Fruit fly (Drosophila melanogaster) whole organism, embryonic: Measurements from ENCODE around the gene AANATL7.

Experiments used
- CG10979 ChIP-seq: fragments of 200-800 bp; sonication (Bioruptor generic); optimal IDR thresholded peaks from 2 replicates; lab custom pipeline; 2018; ENCODE audit warnings: missing biosample characterization, mild to moderate bottlenecking, missing genetic modification characterization, moderate library complexity
- CG1233 ChIP-seq: fragments of 200-800 bp; sonication (Bioruptor generic); optimal IDR thresholded peaks from 4 replicates; lab custom pipeline; 2018; ENCODE audit warnings: missing biosample characterization, mild to moderate bottlenecking, missing genetic modification characterization
- CG12659 ChIP-seq: fragments of 200-800 bp; sonication (Bioruptor generic); optimal IDR thresholded peaks from 3 replicates; lab custom pipeline; 2017; ENCODE audit warnings: mild to moderate bottlenecking, missing biosample characterization, missing genetic modification reagents, missing genetic modification characterization
- CG13424 ChIP-seq: fragments of 200-800 bp; sonication (Bioruptor generic); optimal IDR thresholded peaks from 2 replicates; lab custom pipeline; 2019; ENCODE audit warnings: missing biosample characterization, mild to moderate bottlenecking, missing genetic modification characterization, moderate library complexity
- CG14014 ChIP-seq: fragments of 200-800 bp; sonication (Bioruptor generic); IDR thresholded peaks from 2 replicates; pipeline ENCODE4 v1.3.6; 2022; ENCODE audit warnings: missing biosample characterization, missing genetic modification characterization
- CG14441 ChIP-seq: fragments of 200-800 bp; sonication (Bioruptor generic); IDR thresholded peaks from 2 replicates; pipeline ENCODE4 v1.3.6; 2022; ENCODE audit warnings: missing biosample characterization, missing genetic modification characterization
- CG14965 ChIP-seq: fragments of 200-800 bp; sonication (Bioruptor generic); optimal IDR thresholded peaks from 2 replicates; lab custom pipeline; 2016; ENCODE audit warnings: missing biosample characterization, missing genetic modification characterization, borderline replicate concordance
- CG1603 ChIP-seq: fragments of 200-800 bp; sonication (Bioruptor generic); optimal IDR thresholded peaks from 2 replicates; lab custom pipeline; 2019; ENCODE audit warnings: missing biosample characterization, mild to moderate bottlenecking, missing genetic modification characterization, moderate library complexity
- CG16863 ChIP-seq: fragments of 200-800 bp; sonication (Bioruptor generic); optimal IDR thresholded peaks from 3 replicates; lab custom pipeline; 2016; ENCODE audit warnings: missing biosample characterization, missing genetic modification characterization
- CG17385 ChIP-seq: fragments of 200-800 bp; sonication (Bioruptor generic); optimal IDR thresholded peaks from 3 replicates; lab custom pipeline; 2018; ENCODE audit warnings: missing biosample characterization, mild to moderate bottlenecking, missing genetic modification characterization
- CG18619 ChIP-seq: fragments of 200-800 bp; sonication (Bioruptor generic); optimal IDR thresholded peaks from 3 replicates; lab custom pipeline; 2017; ENCODE audit warnings: missing biosample characterization, mild to moderate bottlenecking, missing genetic modification characterization
- CG18764 ChIP-seq: fragments of 200-800 bp; sonication (Bioruptor generic); optimal IDR thresholded peaks from 3 replicates; lab custom pipeline; 2016; ENCODE audit warnings: missing biosample characterization, missing genetic modification characterization
- CG2116 ChIP-seq: fragments of 200-800 bp; sonication (Bioruptor generic); optimal IDR thresholded peaks from 3 replicates; lab custom pipeline; 2018; ENCODE audit warnings: missing biosample characterization, mild to moderate bottlenecking, missing genetic modification characterization
- CG31388 ChIP-seq: fragments of 200-800 bp; sonication (Bioruptor generic); optimal IDR thresholded peaks from 2 replicates; lab custom pipeline; 2016; ENCODE audit warnings: missing biosample characterization, missing genetic modification characterization
- CG32532 ChIP-seq: fragments of 200-800 bp; sonication (Bioruptor generic); IDR thresholded peaks from 2 replicates; pipeline ENCODE4 v1.3.6; 2022; ENCODE audit warnings: missing biosample characterization, missing genetic modification characterization
- CG3407 ChIP-seq: fragments of 200-800 bp; sonication (Bioruptor generic); optimal IDR thresholded peaks from 2 replicates; lab custom pipeline; 2018; ENCODE audit warnings: missing biosample characterization, mild to moderate bottlenecking, missing genetic modification characterization
- CG3995 ChIP-seq: fragments of 200-800 bp; sonication (Bioruptor generic); optimal IDR thresholded peaks from 3 replicates; lab custom pipeline; 2016; ENCODE audit warnings: missing biosample characterization, missing genetic modification characterization
- CG5953 ChIP-seq: fragments of 200-800 bp; sonication (Bioruptor generic); IDR thresholded peaks from 2 replicates; pipeline ENCODE4 v1.3.6; 2022; ENCODE audit warnings: missing biosample characterization, missing genetic modification characterization
- CG6813 ChIP-seq: fragments of 200-800 bp; sonication (Bioruptor generic); optimal IDR thresholded peaks from 2 replicates; lab custom pipeline; 2017; ENCODE audit warnings: missing biosample characterization, missing genetic modification characterization, mild to moderate bottlenecking, moderate library complexity, missing genetic modification reagents
- CG8765 ChIP-seq: fragments of 200-800 bp; sonication (Bioruptor generic); IDR thresholded peaks from 2 replicates; pipeline ENCODE4 v1.3.6; 2022; ENCODE audit warnings: missing biosample characterization, missing genetic modification characterization
- CG9437 ChIP-seq: fragments of 200-800 bp; sonication (Bioruptor generic); optimal IDR thresholded peaks from 2 replicates; lab custom pipeline; 2018; ENCODE audit warnings: missing biosample characterization, mild to moderate bottlenecking, missing genetic modification characterization
- Hr39 ChIP-seq: fragments of >200 bp; optimal IDR thresholded peaks from 2 replicates; lab custom pipeline; 2017
- Kr ChIP-seq: fragments of 200-800 bp; sonication (Bioruptor generic); optimal IDR thresholded peaks from 2 replicates; lab custom pipeline; 2017; ENCODE audit warnings: missing biosample characterization, mild to moderate bottlenecking, missing genetic modification characterization
- Lhr ChIP-seq: fragments of 200-800 bp; sonication (Bioruptor generic); optimal IDR thresholded peaks from 3 replicates; lab custom pipeline; 2017; ENCODE audit warnings: mild to moderate bottlenecking, missing biosample characterization, missing genetic modification reagents, missing genetic modification characterization
- Lim3 ChIP-seq: fragments of 200-800 bp; sonication (Bioruptor generic); IDR thresholded peaks from 2 replicates; pipeline ENCODE4 v1.3.6; 2022; ENCODE audit warnings: missing biosample characterization, missing genetic modification characterization
- Lpt ChIP-seq: fragments of >200 bp; optimal IDR thresholded peaks from 2 replicates; lab custom pipeline; 2018; ENCODE audit warnings: missing biosample characterization, missing genetic modification characterization
- Mad ChIP-seq: fragments of 200-800 bp; sonication (Bioruptor generic); optimal IDR thresholded peaks from 2 replicates; lab custom pipeline; 2016; ENCODE audit warnings: missing biosample characterization, missing genetic modification characterization
- Neu2 ChIP-seq: fragments of 200-800 bp; sonication (Bioruptor generic); optimal IDR thresholded peaks from 3 replicates; lab custom pipeline; 2016; ENCODE audit warnings: missing biosample characterization, missing genetic modification characterization, borderline replicate concordance
- Nf-YC ChIP-seq: fragments of 200-800 bp; optimal IDR thresholded peaks from 3 replicates; lab custom pipeline; 2019; ENCODE audit warnings: missing biosample characterization, mild to moderate bottlenecking, missing genetic modification characterization, moderate library complexity
- Oaz ChIP-seq: fragments of 200-800 bp; sonication (Bioruptor generic); IDR thresholded peaks from 2 replicates; pipeline ENCODE4 v1.3.6; 2022; ENCODE audit warnings: missing biosample characterization, missing genetic modification characterization
- Ptx1 ChIP-seq: fragments of 200-800 bp; sonication (Bioruptor generic); IDR thresholded peaks from 2 replicates; pipeline ENCODE4 v1.3.6; 2022; ENCODE audit warnings: missing biosample characterization, missing genetic modification characterization
- Sin3A ChIP-seq: fragments of >200 bp; optimal IDR thresholded peaks from 2 replicates; lab custom pipeline; 2018
- Usf ChIP-seq: fragments of 200-800 bp; sonication (Bioruptor generic); optimal IDR thresholded peaks from 2 replicates; lab custom pipeline; 2017; ENCODE audit warnings: missing genotype, missing biosample characterization, missing genetic modification characterization
- ap ChIP-seq: fragments of 200-800 bp; sonication (Bioruptor generic); IDR thresholded peaks from 2 replicates; pipeline ENCODE4 v1.3.6; 2022; ENCODE audit warnings: missing biosample characterization, missing genetic modification characterization
- dan ChIP-seq: fragments of 200-800 bp; sonication (Bioruptor generic); IDR thresholded peaks from 2 replicates; pipeline ENCODE4 v1.3.6; 2022; ENCODE audit warnings: missing biosample characterization, missing genetic modification characterization
- en ChIP-seq: fragments of 200-800 bp; sonication (Bioruptor generic); optimal IDR thresholded peaks from 2 replicates; lab custom pipeline; 2016; ENCODE audit warnings: missing biosample characterization, missing genetic modification characterization
- fd96Cb ChIP-seq: fragments of 200-800 bp; sonication (Bioruptor generic); optimal IDR thresholded peaks from 2 replicates; lab custom pipeline; 2018; ENCODE audit warnings: missing biosample characterization, mild to moderate bottlenecking, missing genetic modification characterization, moderate library complexity
- ham ChIP-seq: fragments of 200-800 bp; sonication (Bioruptor generic); IDR thresholded peaks from 2 replicates; pipeline ENCODE4 v1.3.6; 2022; ENCODE audit warnings: missing biosample characterization, missing genetic modification characterization
- hbn ChIP-seq: fragments of 200-800 bp; sonication (Bioruptor generic); IDR thresholded peaks from 2 replicates; pipeline ENCODE4 v1.3.6; 2022; ENCODE audit warnings: missing biosample characterization, missing genetic modification characterization; ENCODE audit not compliant: partially characterized antibody
- klu ChIP-seq: fragments of 200-800 bp; sonication (Bioruptor generic); IDR thresholded peaks from 2 replicates; pipeline ENCODE4 v1.3.6; 2022; ENCODE audit warnings: missing biosample characterization, missing genetic modification characterization
- lab ChIP-seq: fragments of 200-800 bp; sonication (Bioruptor generic); optimal IDR thresholded peaks from 3 replicates; lab custom pipeline; 2017; ENCODE audit warnings: missing biosample characterization, missing genetic modification characterization, mild to moderate bottlenecking, moderate library complexity, missing genetic modification reagents
- lbe ChIP-seq: fragments of 200-800 bp; sonication (Bioruptor generic); optimal IDR thresholded peaks from 2 replicates; lab custom pipeline; 2016; ENCODE audit warnings: missing biosample characterization, mild to moderate bottlenecking, missing genetic modification characterization
- lmd ChIP-seq: fragments of 200-800 bp; sonication (Bioruptor generic); IDR thresholded peaks from 2 replicates; pipeline ENCODE4 v1.3.6; 2022; ENCODE audit warnings: missing biosample characterization, missing genetic modification characterization
- luna ChIP-seq: fragments of 200-800 bp; sonication (Bioruptor generic); optimal IDR thresholded peaks from 2 replicates; lab custom pipeline; 2016; ENCODE audit warnings: missing biosample characterization, missing genetic modification characterization
- mld ChIP-seq: fragments of 200-800 bp; sonication (Bioruptor generic); IDR thresholded peaks from 3 replicates; pipeline ENCODE4 v1.3.6; 2022; ENCODE audit warnings: missing biosample characterization, missing genetic modification characterization; ENCODE audit not compliant: partially characterized antibody
- nmo ChIP-seq: fragments of 200-800 bp; sonication (Bioruptor generic); optimal IDR thresholded peaks from 2 replicates; lab custom pipeline; 2018; ENCODE audit warnings: missing biosample characterization, mild to moderate bottlenecking, missing genetic modification characterization, moderate library complexity
- rib ChIP-seq: fragments of 200-800 bp; sonication (Bioruptor generic); IDR thresholded peaks from 2 replicates; pipeline ENCODE4 v1.3.6; 2022; ENCODE audit warnings: missing biosample characterization, missing genetic modification characterization
- scrt ChIP-seq: fragments of 200-800 bp; sonication (Bioruptor generic); optimal IDR thresholded peaks from 2 replicates; lab custom pipeline; 2018; ENCODE audit warnings: missing biosample characterization, mild to moderate bottlenecking, missing genetic modification characterization, moderate library complexity
- stc ChIP-seq: fragments of 200-800 bp; sonication (Bioruptor generic); IDR thresholded peaks from 2 replicates; pipeline ENCODE4 v1.3.6; 2022; ENCODE audit warnings: missing biosample characterization, missing genetic modification characterization
- tap ChIP-seq: fragments of 200-800 bp; optimal IDR thresholded peaks from 3 replicates; lab custom pipeline; 2019; ENCODE audit warnings: missing biosample characterization, mild to moderate bottlenecking, missing genetic modification characterization, moderate library complexity
- zen2 ChIP-seq: fragments of 200-800 bp; sonication (Bioruptor generic); IDR thresholded peaks from 3 replicates; pipeline ENCODE4 v1.3.6; 2022; ENCODE audit warnings: missing biosample characterization, missing genetic modification characterization; ENCODE audit not compliant: partially characterized antibody

AANATL7 gene

DNA sequence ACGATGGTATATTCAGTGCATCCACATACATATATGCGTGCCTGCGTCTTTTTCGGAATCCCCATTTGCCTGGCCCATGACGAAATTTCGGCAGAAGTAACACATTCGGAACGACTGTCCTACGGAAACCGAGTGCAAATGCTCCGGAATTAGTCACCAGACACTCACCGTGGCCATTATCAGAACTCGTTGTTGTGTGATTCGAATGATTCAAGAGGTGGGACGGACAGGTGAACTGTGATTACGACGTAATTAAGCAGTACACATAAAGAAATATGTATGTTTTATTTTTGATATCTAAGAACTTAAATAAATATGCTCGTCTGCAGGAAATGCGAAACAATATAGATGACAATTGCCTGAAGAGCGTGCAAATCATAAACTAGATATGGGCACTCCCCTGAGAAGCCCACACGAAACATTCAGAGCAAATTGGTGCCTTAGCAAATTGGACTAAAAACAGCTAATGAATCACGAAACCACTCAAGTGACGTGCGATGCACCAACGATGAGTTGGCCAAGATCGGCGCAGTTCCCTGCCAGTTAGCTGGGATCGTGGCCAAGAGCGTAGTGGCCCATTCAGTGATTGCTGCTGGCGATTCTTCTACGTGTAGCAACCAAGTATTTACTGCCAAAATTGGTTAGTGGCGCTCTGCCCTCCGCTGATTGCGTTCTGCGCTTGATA lies 10.7 kb downstream of the AANATL7 start (continued):
- TF ChIP-seq rib (GFP tag; lab: Robert Waterston, UW): no peak
- no peak for TF ChIP-seq CG3995 (GFP tag; lab: Kevin White, UChicago)
- TF ChIP-seq scrt (GFP tag; lab: Kevin White, UChicago): peak; percentile 23
- TF ChIP-seq CG2116 (GFP tag; lab: Kevin White, UChicago): no peak
- TF ChIP-seq CG14014 (GFP tag; lab: Robert Waterston, UW): no peak; the same call in 1 of the 2 replicates
- TF ChIP-seq Lpt (GFP tag; lab: Kevin White, UChicago): no peak
- no peak for TF ChIP-seq fd96Cb (tag; lab: Kevin White, UChicago)
- no peak for TF ChIP-seq CG3407 (GFP tag; lab: Kevin White, UChicago)
- no peak for TF ChIP-seq CG10979 (tag; lab: Kevin White, UChicago)
- TF ChIP-seq stc (GFP tag; lab: Robert Waterston, UW): no peak
- TF ChIP-seq ap: no peak
- TF ChIP-seq Neu2 (GFP tag; lab: Kevin White, UChicago): no peak
- no peak for TF ChIP-seq Oaz (GFP tag; lab: Robert Waterston, UW)
- no peak for TF ChIP-seq CG5953
- TF ChIP-seq CG18764 (GFP tag; lab: Kevin White, UChicago): no peak
- peak; percentile 9 for TF ChIP-seq Nf-YC (tag; lab: Kevin White, UChicago)
- TF ChIP-seq Usf (GFP tag; lab: Kevin White, UChicago): no peak
- no peak for TF ChIP-seq zen2 (GFP tag; lab: Robert Waterston, UW)
- no peak for TF ChIP-seq Lhr (GFP tag; lab: Kevin White, UChicago)
- TF ChIP-seq mld: no peak
- peak; percentile 33 for TF ChIP-seq CG17385
- no peak for TF ChIP-seq lbe
- TF ChIP-seq Sin3A (lab: Kevin White, UChicago): no peak
- peak; percentile 31 for TF ChIP-seq CG9437 (GFP tag; lab: Kevin White, UChicago)
- TF ChIP-seq dan: no peak
- TF ChIP-seq CG8765 (GFP tag; lab: Robert Waterston, UW): no peak
- TF ChIP-seq CG18619: peak; percentile 58
- TF ChIP-seq en (GFP tag; lab: Kevin White, UChicago): no peak
- no peak for TF ChIP-seq CG31388 (GFP tag; lab: Kevin White, UChicago)
- TF ChIP-seq hbn (GFP tag; lab: Robert Waterston, UW): no peak
- TF ChIP-seq klu: no peak
- TF ChIP-seq nmo (GFP tag; lab: Kevin White, UChicago): peak; percentile 29
- peak; percentile 37 for TF ChIP-seq CG1233 (GFP tag; lab: Kevin White, UChicago)
- peak; percentile 31; the same call in 1 of the 2 replicates for TF ChIP-seq Ptx1
- TF ChIP-seq Mad (GFP tag; lab: Kevin White, UChicago): no peak
- peak; percentile 34 for TF ChIP-seq CG13424 (tag; lab: Kevin White, UChicago)
- TF ChIP-seq Kr (GFP tag; lab: Kevin White, UChicago): no peak
- no peak for TF ChIP-seq Lim3 (GFP tag; lab: Robert Waterston, UW)
- peak; percentile 44; the same call in 1 of the 2 replicates for TF ChIP-seq CG32532 (GFP tag; lab: Robert Waterston, UW)
- peak; percentile 68 for TF ChIP-seq lab (GFP tag; lab: Kevin White, UChicago)
- TF ChIP-seq CG14965 (GFP tag; lab: Kevin White, UChicago): no peak
- TF ChIP-seq tap (tag; lab: Kevin White, UChicago): no peak
- TF ChIP-seq Hr39 (lab: Kevin White, UChicago): no peak
- TF ChIP-seq luna (GFP tag; lab: Kevin White, UChicago): no peak
- 0 out of 2 replicates have a peak, but pooled peaks have one; percentile 24 for TF ChIP-seq CG14441 (GFP tag; lab: Robert Waterston, UW)
- peak; percentile 54 for TF ChIP-seq CG12659 (GFP tag; lab: Kevin White, UChicago)
- no peak for TF ChIP-seq CG6813 (GFP tag; lab: Kevin White, UChicago)
- TF ChIP-seq CG16863: no peak
- TF ChIP-seq lmd (GFP tag; lab: Robert Waterston, UW): peak; percentile 28; the same call in 1 of the 2 replicates
- no peak for TF ChIP-seq ham (GFP tag; lab: Robert Waterston, UW)
- no peak for TF ChIP-seq CG1603 (tag; lab: Kevin White, UChicago)
